Worm (Caenorhabditis elegans): ENCODE results near the gene C07A4.3.

C07A4.3 gene

ce11 chrX:10203501-10203900 is 28.7 kb downstream of the C07A4.3 start:
- no peak for TF ChIP-seq fos-1 (tag; optimal IDR thresholded peaks at IDR 0.05)
- no peak for TF ChIP-seq snpc-4 (tag; optimal IDR thresholded peaks at IDR 0.05)
- TF ChIP-seq ama-1 (optimal IDR thresholded peaks at IDR 0.05) = no peak
- TF ChIP-seq dmd-4 (tag; optimal IDR thresholded peaks at IDR 0.05) = no peak
- TF ChIP-seq lin-13 (GFP tag; optimal IDR thresholded peaks at IDR 0.05) = no peak
- TF ChIP-seq zag-1 (tag; optimal IDR thresholded peaks at IDR 0.05) = no peak

DNA sequence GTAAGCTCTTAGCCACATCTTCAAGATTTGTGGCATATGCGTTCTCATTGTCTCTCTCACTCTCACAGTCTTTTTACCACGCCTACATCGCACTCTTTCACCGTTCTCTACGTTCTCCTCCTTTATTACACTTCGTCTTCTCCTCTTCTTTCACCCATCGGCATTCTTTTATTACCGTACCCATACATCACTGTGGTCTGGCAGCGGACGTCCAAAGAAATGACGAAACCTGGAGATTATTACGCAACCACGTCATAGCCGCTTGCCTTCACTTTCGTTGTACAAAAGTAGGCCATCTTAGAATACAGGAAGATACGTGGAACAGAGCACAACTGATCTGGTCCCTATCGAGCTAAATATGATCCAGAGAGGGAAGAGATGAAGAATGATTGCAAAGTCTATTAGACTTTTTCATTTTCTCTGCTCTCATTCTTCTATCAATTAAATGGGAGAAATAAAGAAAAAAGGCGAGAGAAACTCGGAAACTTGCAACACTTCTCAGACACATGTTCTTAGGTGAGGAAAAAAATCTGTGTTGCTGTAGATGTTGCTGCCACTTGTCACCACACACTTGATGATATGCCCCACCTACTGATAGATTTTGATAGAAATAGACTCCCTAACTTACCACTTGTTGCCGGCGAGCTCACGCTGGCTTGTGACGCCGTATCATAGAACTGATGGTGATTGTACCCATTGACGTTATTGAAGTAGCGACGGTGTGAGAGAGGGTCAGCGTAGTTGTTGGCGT is 29.7 kb downstream of the C07A4.3 start:
- TF ChIP-seq nhr-129 (tag; optimal IDR thresholded peaks at IDR 0.05) (peak; percentile 39), mdl-1 (tag; optimal IDR thresholded peaks at IDR 0.05) (no peak), nhr-6 (tag; optimal IDR thresholded peaks at IDR 0.05) (no peak), lin-39 (tag; optimal IDR thresholded peaks at IDR 0.05) (no peak), nhr-21 (tag; optimal IDR thresholded peaks at IDR 0.05) (no peak), sma-9 (GFP tag; optimal IDR thresholded peaks at IDR 0.05) (peak; percentile 4), sma-9 (tag; optimal IDR thresholded peaks at IDR 0.05) (no peak), fos-1 (tag; optimal IDR thresholded peaks at IDR 0.05) (peak; percentile 15), ama-1 (optimal IDR thresholded peaks at IDR 0.05) (no peak), nhr-11 (tag; optimal IDR thresholded peaks at IDR 0.05) (no peak), mbf-1 (tag; optimal IDR thresholded peaks at IDR 0.05) (no peak)

ce11 chrX:10205321-10205720 is 30.5 kb downstream of the C07A4.3 start, which contains the start of gene sex-1:
sex-1 (minus strand) TSS chrX:10205421.
- TF ChIP-seq sem-4 (tag; optimal IDR thresholded peaks at IDR 0.05) = no peak
- TF ChIP-seq nhr-11 (tag; optimal IDR thresholded peaks at IDR 0.05) = no peak
- TF ChIP-seq C34F6.9 (tag; optimal IDR thresholded peaks at IDR 0.05) = no peak
- TF ChIP-seq nhr-25 (tag; optimal IDR thresholded peaks at IDR 0.05) = no peak
- no peak for TF ChIP-seq ztf-4 (tag; optimal IDR thresholded peaks at IDR 0.05)
- TF ChIP-seq mbf-1 (tag; optimal IDR thresholded peaks at IDR 0.05) = no peak
- no peak for TF ChIP-seq elt-3 (tag; optimal IDR thresholded peaks at IDR 0.05)
- TF ChIP-seq R02D3.7 (tag; optimal IDR thresholded peaks at IDR 0.05) = no peak
- TF ChIP-seq nhr-237 (tag; optimal IDR thresholded peaks at IDR 0.05) = no peak
- TF ChIP-seq blmp-1 (tag; optimal IDR thresholded peaks at IDR 0.05; ENCODE audit: insufficient read depth) = no peak
- no peak for TF ChIP-seq zag-1 (tag; optimal IDR thresholded peaks at IDR 0.05)
- TF ChIP-seq nhr-10 (tag; optimal IDR thresholded peaks at IDR 0.05) = no peak
- no peak for TF ChIP-seq nhr-12 (tag; optimal IDR thresholded peaks at IDR 0.05)
- TF ChIP-seq dmd-4 (tag; optimal IDR thresholded peaks at IDR 0.05) = no peak
- TF ChIP-seq egl-27 (tag; optimal IDR thresholded peaks at IDR 0.05) = no peak
- TF ChIP-seq fos-1 (tag; optimal IDR thresholded peaks at IDR 0.05) = no peak
- no peak for TF ChIP-seq ZK546.5 (tag; optimal IDR thresholded peaks at IDR 0.05)
- TF ChIP-seq lsy-2 (tag; optimal IDR thresholded peaks at IDR 0.05) = no peak
- TF ChIP-seq lin-11 (tag; optimal IDR thresholded peaks at IDR 0.05) = no peak
- no peak for TF ChIP-seq crh-2 (tag; optimal IDR thresholded peaks at IDR 0.05)

DNA sequence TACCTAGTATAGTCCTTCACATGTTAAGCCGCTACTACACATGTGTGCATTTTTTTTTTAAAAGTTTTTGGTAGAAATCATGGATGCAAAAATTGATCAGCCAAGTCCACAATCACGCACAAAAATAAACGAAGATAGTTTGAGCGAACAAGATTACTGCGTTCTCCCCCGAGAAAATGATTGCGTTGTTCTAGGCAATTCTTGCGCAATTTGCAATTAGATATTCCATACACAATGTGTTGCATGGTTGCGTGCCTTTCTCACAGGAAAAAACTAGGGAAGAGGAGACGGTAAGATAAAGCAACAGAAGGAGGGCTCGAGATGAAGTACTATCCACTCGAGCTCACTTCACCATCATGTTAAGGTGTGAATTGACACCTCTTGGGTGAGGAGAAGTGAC is 31.2 kb downstream of the C07A4.3 start:
- TF ChIP-seq R02D3.7 (tag; optimal IDR thresholded peaks at IDR 0.05) (no peak), sma-9 (GFP tag; optimal IDR thresholded peaks at IDR 0.05) (no peak), sma-9 (tag; optimal IDR thresholded peaks at IDR 0.05) (no peak), nhr-11 (tag; optimal IDR thresholded peaks at IDR 0.05) (no peak), ama-1 (optimal IDR thresholded peaks at IDR 0.05) (no peak), nhr-77 (tag; optimal IDR thresholded peaks at IDR 0.05) (no peak), skn-1 (tag; optimal IDR thresholded peaks at IDR 0.05) (no peak), ZK546.5 (tag; optimal IDR thresholded peaks at IDR 0.05) (no peak), ceh-16 (tag; optimal IDR thresholded peaks at IDR 0.05) (no peak), peb-1 (tag; optimal IDR thresholded peaks at IDR 0.05) (no peak), nhr-25 (tag; optimal IDR thresholded peaks at IDR 0.05) (no peak), mab-5 (tag; optimal IDR thresholded peaks at IDR 0.05) (no peak), nhr-129 (tag; optimal IDR thresholded peaks at IDR 0.05) (no peak), ztf-11 (tag; optimal IDR thresholded peaks at IDR 0.05) (no peak), unc-55 (GFP tag; optimal IDR thresholded peaks at IDR 0.05) (no peak), dmd-4 (tag; optimal IDR thresholded peaks at IDR 0.05) (no peak)
